Worm (Caenorhabditis elegans) whole organism, L3 larva: ENCODE data around the gene pqn-92.

Experiments
- aly-2 ChIP-seq: fragments of 150-350 bp; optimal IDR thresholded peaks from 2 replicates; lab custom pipeline; 2014; ENCODE audit warnings: missing biosample characterization, missing genetic modification characterization
- ceh-28 ChIP-seq: fragments of 150-350 bp; optimal IDR thresholded peaks from 2 replicates; lab custom pipeline; 2014; ENCODE audit warnings: missing biosample characterization, missing genetic modification reagents, missing genetic modification characterization
- elt-3 ChIP-seq, 3 experiments: fragments of 150-350 bp in 1 of 3; sonication (generic microtip) in 2 of 3; optimal IDR thresholded peaks; 2 replicates in 2 of 3; 4 replicates in 1 of 3; lab custom pipeline; 2014 to 2017; ENCODE audit warnings: missing biosample characterization in 3 of 3, missing genetic modification characterization in 3 of 3
- fkh-10 ChIP-seq: sonication (generic microtip); optimal IDR thresholded peaks from 2 replicates; lab custom pipeline; 2017; ENCODE audit warnings: missing biosample characterization, missing genetic modification reagents, missing genetic modification characterization
- mdl-1 ChIP-seq: fragments of 150-350 bp; optimal IDR thresholded peaks from 2 replicates; lab custom pipeline; 2014; ENCODE audit warnings: missing biosample characterization, missing genetic modification characterization
- nhr-237 ChIP-seq: fragments of 150-350 bp; optimal IDR thresholded peaks from 2 replicates; lab custom pipeline; 2014; ENCODE audit warnings: missing biosample characterization, missing genetic modification characterization
- nhr-25 ChIP-seq: sonication (generic microtip); optimal IDR thresholded peaks from 2 replicates; lab custom pipeline; 2017; ENCODE audit warnings: missing biosample characterization, missing genetic modification characterization
- nhr-28 ChIP-seq: fragments of 150-350 bp; optimal IDR thresholded peaks from 2 replicates; lab custom pipeline; 2014; ENCODE audit warnings: missing biosample characterization, missing genetic modification characterization
- nhr-76 ChIP-seq: fragments of 150-350 bp; sonication (generic microtip); optimal IDR thresholded peaks from 5 replicates; lab custom pipeline; 2014; ENCODE audit warnings: missing biosample characterization, missing genetic modification characterization
- pqm-1 ChIP-seq: fragments of 150-350 bp; optimal IDR thresholded peaks from 2 replicates; lab custom pipeline; 2017; ENCODE audit warnings: missing biosample characterization, missing genetic modification characterization, inconsistent platforms
- snpc-4 ChIP-seq: fragments of 150-350 bp; optimal IDR thresholded peaks from 2 replicates; lab custom pipeline; 2014; ENCODE audit warnings: missing biosample characterization, missing genetic modification characterization
- unc-62 ChIP-seq: fragments of 150-350 bp; sonication (generic microtip); optimal IDR thresholded peaks from 4 replicates; lab custom pipeline; 2014; ENCODE audit warnings: missing biosample characterization, missing genetic modification reagents, missing genetic modification characterization

- TF ChIP-seq nhr-25 (tag; lab: Kevin White, UChicago) (no peak), aly-2 (tag; lab: Kevin White, UChicago) (no peak), snpc-4 (tag; lab: Kevin White, UChicago) (no peak), ceh-28 (tag; lab: Kevin White, UChicago) (no peak), nhr-237 (tag; lab: Kevin White, UChicago) (no peak), mdl-1 (tag; lab: Kevin White, UChicago) (no peak), elt-3 (tag; optimal IDR thresholded peaks at IDR 0.05; lab: Kevin White, UChicago) (no peak), pqm-1 (tag; lab: Kevin White, UChicago) (no peak), nhr-28 (no peak), unc-62 (GFP tag; lab: Kevin White, UChicago) (no peak), nhr-76 (tag; lab: Kevin White, UChicago) (no peak), fkh-10 (GFP tag; lab: Kevin White, UChicago) (no peak)
These were observed 4.5 kb upstream of the pqn-92 start, which contains the start of gene mrp-8 for ce11 chrIII:12303084-12303483.
